Worm (Caenorhabditis elegans) whole organism, midembryonic: ENCODE data around the gene C25F9.14.

Source experiments
- T22C8.4 ChIP-seq: fragments of 200-800 bp; sonication (Bioruptor generic); IDR thresholded peaks from 2 replicates; pipeline ENCODE4 v1.3.6; 2022; ENCODE audit warnings: missing genetic modification characterization, missing compliant biosample characterization
- flt-1 ChIP-seq: fragments of 200-800 bp; sonication (Bioruptor generic); IDR thresholded peaks from 2 replicates; pipeline ENCODE4 v1.3.6; 2022; ENCODE audit warnings: missing genetic modification characterization, missing compliant biosample characterization
- klf-2 ChIP-seq: fragments of 200-800 bp; sonication (Bioruptor generic); conservative IDR thresholded peaks from 2 replicates; pipeline ENCODE4 v1.3.6; 2022; ENCODE audit warnings: missing genetic modification reagents, missing genetic modification characterization, missing compliant biosample characterization
- med-1 ChIP-seq: sonication (generic microtip); optimal IDR thresholded peaks from 2 replicates; lab custom pipeline; 2017; ENCODE audit warnings: missing genetic modification characterization, mild to moderate bottlenecking, missing compliant biosample characterization, antibody characterized with exemption, missing genetic modification reagents; ENCODE audit not compliant: insufficient read depth
- ref-1 ChIP-seq: fragments of 200-800 bp; sonication (Bioruptor generic); conservative IDR thresholded peaks from 2 replicates; pipeline ENCODE4 v1.3.6; 2022; ENCODE audit warnings: missing genetic modification reagents, missing genetic modification characterization, missing compliant biosample characterization
- ztf-23 ChIP-seq: fragments of 200-800 bp; sonication (Bioruptor generic); IDR thresholded peaks from 2 replicates; pipeline ENCODE4 v1.3.6; 2022; ENCODE audit warnings: missing genetic modification reagents, missing genetic modification characterization, missing compliant biosample characterization
- ztf-29 ChIP-seq: fragments of 200-800 bp; sonication (Bioruptor generic); IDR thresholded peaks from 2 replicates; pipeline ENCODE4 v1.3.6; 2022; ENCODE audit warnings: missing genetic modification reagents, missing genetic modification characterization, missing compliant biosample characterization

DNA sequence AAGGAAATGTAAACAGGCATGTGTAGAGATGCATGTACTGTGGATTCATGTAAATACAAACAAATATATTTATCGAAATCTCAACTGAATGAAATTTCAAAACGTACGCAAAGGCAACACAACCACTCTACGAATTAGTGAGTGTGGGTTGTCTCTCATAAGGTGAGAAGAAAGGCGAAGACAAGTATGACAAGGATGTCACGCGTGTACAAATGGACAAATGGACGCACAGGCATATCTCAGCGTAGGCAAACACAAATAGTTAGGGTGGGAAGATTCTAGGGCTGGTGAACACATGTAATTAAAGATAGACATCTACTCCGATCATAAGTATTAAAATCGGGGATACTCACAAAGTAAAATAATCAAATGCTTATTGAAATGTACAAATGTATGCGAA, 8.2 kb upstream of the C25F9.14 start:
- TF ChIP-seq flt-1, result no peak
- no peak for TF ChIP-seq ztf-29
- no peak for TF ChIP-seq T22C8.4 (GFP tag; lab: Robert Waterston, UW)
- TF ChIP-seq klf-2, result no peak
- TF ChIP-seq med-1 (GFP tag; lab: Kevin White, UChicago), result no peak
- TF ChIP-seq ref-1 (GFP tag; lab: Robert Waterston, UW), result no peak
- TF ChIP-seq ztf-23 (GFP tag; lab: Robert Waterston, UW), result no peak
